Worm (Caenorhabditis elegans) whole organism, late embryonic: Measurements from ENCODE around the gene H04D03.4.

Experiments
- C08G9.2 ChIP-seq: sonication (generic microtip); optimal IDR thresholded peaks from 2 replicates; lab custom pipeline; 2016; ENCODE audit warnings: mild to moderate bottlenecking, missing genetic modification characterization, moderate library complexity, missing compliant biosample characterization
- C38D4.7 ChIP-seq: fragments of 200-800 bp; sonication (Bioruptor generic); optimal IDR thresholded peaks from 2 replicates; lab custom pipeline; 2018; ENCODE audit warnings: mild to moderate bottlenecking, missing genetic modification characterization, moderate library complexity, missing compliant biosample characterization
- F13H6.1 ChIP-seq: sonication (generic microtip); optimal IDR thresholded peaks from 2 replicates; lab custom pipeline; 2016; ENCODE audit warnings: missing genetic modification characterization, missing compliant biosample characterization
- K02D7.2 ChIP-seq: sonication (generic microtip); optimal IDR thresholded peaks from 2 replicates; lab custom pipeline; 2017; ENCODE audit warnings: mild to moderate bottlenecking, missing genetic modification characterization, missing compliant biosample characterization
- K09A11.1 ChIP-seq: sonication (generic microtip); optimal IDR thresholded peaks from 2 replicates; lab custom pipeline; 2017; ENCODE audit warnings: antibody characterized with exemption, mild to moderate bottlenecking, missing genetic modification characterization, missing compliant biosample characterization; ENCODE audit not compliant: insufficient read depth
- T23F11.4 ChIP-seq: fragments of 200-800 bp; sonication (Bioruptor generic); optimal IDR thresholded peaks from 2 replicates; lab custom pipeline; 2018; ENCODE audit warnings: mild to moderate bottlenecking, missing genetic modification characterization, missing compliant biosample characterization
- Y22D7AL.16 ChIP-seq: sonication (generic microtip); optimal IDR thresholded peaks from 2 replicates; lab custom pipeline; 2016; ENCODE audit warnings: missing genetic modification characterization, missing compliant biosample characterization
- ahr-1 ChIP-seq: sonication (generic microtip); optimal IDR thresholded peaks from 2 replicates; lab custom pipeline; 2016; ENCODE audit warnings: missing genetic modification characterization, missing compliant biosample characterization
- ceh-14 ChIP-seq: sonication (generic microtip); optimal IDR thresholded peaks from 2 replicates; lab custom pipeline; 2016; ENCODE audit warnings: missing genotype, missing genetic modification characterization, missing compliant biosample characterization
- ceh-18 ChIP-seq: sonication (generic microtip); optimal IDR thresholded peaks from 2 replicates; lab custom pipeline; 2016; ENCODE audit warnings: missing genetic modification characterization, missing compliant biosample characterization
- ceh-19 ChIP-seq: fragments of 200-800 bp; sonication (Bioruptor generic); optimal IDR thresholded peaks from 2 replicates; lab custom pipeline; 2018; ENCODE audit warnings: mild to moderate bottlenecking, missing genetic modification characterization, missing compliant biosample characterization
- ceh-22 ChIP-seq: sonication (generic microtip); optimal IDR thresholded peaks from 2 replicates; lab custom pipeline; 2017; ENCODE audit warnings: missing biosample characterization, missing genetic modification characterization
- ceh-30 ChIP-seq: fragments of 150-350 bp; optimal IDR thresholded peaks from 2 replicates; lab custom pipeline; 2014; ENCODE audit warnings: missing biosample characterization, missing genetic modification characterization
- ceh-31 ChIP-seq: sonication (generic microtip); optimal IDR thresholded peaks from 2 replicates; lab custom pipeline; 2016; ENCODE audit warnings: missing genetic modification characterization, missing compliant biosample characterization
- ceh-48 ChIP-seq: sonication (generic microtip); optimal IDR thresholded peaks from 2 replicates; lab custom pipeline; 2016; ENCODE audit warnings: missing genetic modification characterization, inconsistent platforms, missing compliant biosample characterization
- ceh-9 ChIP-seq: sonication (generic microtip); optimal IDR thresholded peaks from 2 replicates; lab custom pipeline; 2016; ENCODE audit warnings: mild to moderate bottlenecking, missing genetic modification characterization, inconsistent platforms, missing compliant biosample characterization
- che-1 ChIP-seq: sonication (generic microtip); optimal IDR thresholded peaks from 2 replicates; lab custom pipeline; 2016; ENCODE audit warnings: mild to moderate bottlenecking, missing genetic modification characterization, missing compliant biosample characterization
- dmd-4 ChIP-seq: sonication (generic microtip); optimal IDR thresholded peaks from 2 replicates; lab custom pipeline; 2016; ENCODE audit warnings: borderline replicate concordance, missing genetic modification characterization, missing compliant biosample characterization
- elt-2 ChIP-seq: sonication (generic microtip); optimal IDR thresholded peaks from 2 replicates; lab custom pipeline; 2016; ENCODE audit warnings: missing genetic modification reagents, missing genetic modification characterization, missing compliant biosample characterization
- ets-4 ChIP-seq: sonication (generic microtip); optimal IDR thresholded peaks from 2 replicates; lab custom pipeline; 2016; ENCODE audit warnings: missing genetic modification characterization, missing compliant biosample characterization
- eyg-1 ChIP-seq: sonication (generic microtip); optimal IDR thresholded peaks from 2 replicates; lab custom pipeline; 2016; ENCODE audit warnings: missing genotype, missing genetic modification characterization, missing compliant biosample characterization
- fkh-10 ChIP-seq: fragments of 150-350 bp; optimal IDR thresholded peaks from 2 replicates; lab custom pipeline; 2014; ENCODE audit warnings: missing biosample characterization, missing genetic modification reagents, missing genetic modification characterization
- fkh-6 ChIP-seq: sonication (generic microtip); optimal IDR thresholded peaks from 2 replicates; lab custom pipeline; 2016; ENCODE audit warnings: missing genetic modification characterization, missing compliant biosample characterization
- gmeb-2 ChIP-seq: sonication (generic microtip); optimal IDR thresholded peaks from 2 replicates; lab custom pipeline; 2016; ENCODE audit warnings: missing genetic modification characterization, inconsistent platforms, missing compliant biosample characterization
- hlh-13 ChIP-seq: fragments of 200-800 bp; sonication (Bioruptor generic); optimal IDR thresholded peaks from 2 replicates; lab custom pipeline; 2018; ENCODE audit warnings: mild to moderate bottlenecking, missing genetic modification characterization, missing compliant biosample characterization
- hlh-15 ChIP-seq: sonication (generic microtip); optimal IDR thresholded peaks from 2 replicates; lab custom pipeline; 2016; ENCODE audit warnings: missing genetic modification characterization, missing compliant biosample characterization
- hlh-6 ChIP-seq: sonication (generic microtip); optimal IDR thresholded peaks from 2 replicates; lab custom pipeline; 2016; ENCODE audit warnings: missing genotype, missing genetic modification characterization, missing compliant biosample characterization
- lim-6 ChIP-seq: sonication (generic microtip); optimal IDR thresholded peaks from 2 replicates; lab custom pipeline; 2016; ENCODE audit warnings: missing genetic modification characterization, missing compliant biosample characterization
- mec-3 ChIP-seq: sonication (generic microtip); optimal IDR thresholded peaks from 2 replicates; lab custom pipeline; 2016; ENCODE audit warnings: borderline replicate concordance, missing genetic modification characterization, missing compliant biosample characterization
- nfya-1 ChIP-seq: sonication (generic microtip); optimal IDR thresholded peaks from 2 replicates; lab custom pipeline; 2017; ENCODE audit warnings: missing genetic modification characterization, mild to moderate bottlenecking, missing compliant biosample characterization, antibody characterized with exemption, moderate library complexity
- pat-9 ChIP-seq: fragments of 200-800 bp; sonication (Bioruptor generic); optimal IDR thresholded peaks from 2 replicates; lab custom pipeline; 2018; ENCODE audit warnings: mild to moderate bottlenecking, missing genetic modification characterization, moderate library complexity, missing compliant biosample characterization
- pax-1 ChIP-seq: fragments of 150-350 bp; optimal IDR thresholded peaks from 2 replicates; lab custom pipeline; 2014; ENCODE audit warnings: missing biosample characterization, missing genetic modification characterization
- pha-4 ChIP-seq: fragments of 150-350 bp; optimal IDR thresholded peaks from 2 replicates; lab custom pipeline; 2018; ENCODE audit warnings: missing biosample characterization, missing genetic modification reagents, missing genetic modification characterization
- pros-1 ChIP-seq: fragments of 150-350 bp; optimal IDR thresholded peaks from 2 replicates; lab custom pipeline; 2014; ENCODE audit warnings: missing biosample characterization, missing genetic modification reagents, missing genetic modification characterization
- sdc-2 ChIP-seq: sonication (generic microtip); optimal IDR thresholded peaks from 2 replicates; lab custom pipeline; 2016; ENCODE audit warnings: missing genotype, missing genetic modification characterization, missing compliant biosample characterization
- tbx-2 ChIP-seq: sonication (generic microtip); optimal IDR thresholded peaks from 2 replicates; lab custom pipeline; 2016; ENCODE audit warnings: missing genetic modification characterization, missing compliant biosample characterization
- tbx-7 ChIP-seq: sonication (generic microtip); optimal IDR thresholded peaks from 2 replicates; lab custom pipeline; 2016; ENCODE audit warnings: missing genotype, missing genetic modification characterization, missing compliant biosample characterization
- unc-3 ChIP-seq, 2 experiments: fragments of 200-800 bp in 1 of 2; sonication (Bioruptor generic) in 1 of 2; sonication (generic microtip) in 1 of 2; conservative IDR thresholded peaks in 1 of 2; optimal IDR thresholded peaks in 1 of 2; 2 replicates each; pipeline versions ENCODE4 v1.3.6 to Lab custom; 2016 to 2022; ENCODE audit warnings: missing compliant biosample characterization in 2 of 2, missing genetic modification characterization in 2 of 2, missing genetic modification reagents in 1 of 2
- unc-55 ChIP-seq: sonication (generic microtip); optimal IDR thresholded peaks from 2 replicates; lab custom pipeline; 2017; ENCODE audit warnings: missing biosample characterization, missing genetic modification reagents, missing genetic modification characterization
- zip-5 ChIP-seq: sonication (generic microtip); optimal IDR thresholded peaks from 2 replicates; lab custom pipeline; 2016; ENCODE audit warnings: missing genetic modification characterization, missing compliant biosample characterization

Gene H04D03.4

ce11 chrIII:10432104-10432503, 18.8 kb downstream of the H04D03.4 start (continued):
- TF ChIP-seq fkh-10 (GFP tag; lab: Kevin White, UChicago) (no peak), unc-3 (GFP tag; conservative IDR thresholded peaks at IDR 0.05; lab: Robert Waterston, UW) (no peak), unc-3 (tag; optimal IDR thresholded peaks at IDR 0.05; lab: Kevin White, UChicago) (no peak), K09A11.1 (tag; lab: Kevin White, UChicago) (no peak), sdc-2 (tag; lab: Kevin White, UChicago) (peak; percentile 21), ceh-22 (tag; lab: Kevin White, UChicago) (no peak), hlh-13 (GFP tag; lab: Kevin White, UChicago) (no peak), Y22D7AL.16 (tag; lab: Kevin White, UChicago) (no peak), ets-4 (tag; lab: Kevin White, UChicago) (no peak), lim-6 (tag; lab: Kevin White, UChicago) (peak; percentile 3), hlh-6 (tag; lab: Kevin White, UChicago) (peak; percentile 29), elt-2 (tag; lab: Kevin White, UChicago) (no peak), hlh-15 (no peak), C38D4.7 (GFP tag; lab: Kevin White, UChicago) (peak; percentile 63), pat-9 (peak; percentile 67), ceh-19 (peak; percentile 29), ceh-48 (tag; lab: Kevin White, UChicago) (peak; percentile 43), tbx-7 (tag; lab: Kevin White, UChicago) (peak; percentile 49), C08G9.2 (tag; lab: Kevin White, UChicago) (peak; percentile 54), mec-3 (tag; lab: Kevin White, UChicago) (no peak), zip-5 (no peak), tbx-2 (tag; lab: Kevin White, UChicago) (peak; percentile 73), che-1 (peak; percentile 64), ceh-31 (peak; percentile 45), ahr-1 (tag; lab: Kevin White, UChicago) (peak; percentile 27), pax-1 (no peak), dmd-4 (tag; lab: Kevin White, UChicago) (no peak), ceh-14 (peak; percentile 1), K02D7.2 (tag; lab: Kevin White, UChicago) (peak; percentile 26), pros-1 (tag; lab: Kevin White, UChicago) (no peak), fkh-6 (tag; lab: Kevin White, UChicago) (no peak), gmeb-2 (tag; lab: Kevin White, UChicago) (peak; percentile 38), ceh-18 (tag; lab: Kevin White, UChicago) (peak; percentile 47), T23F11.4 (peak; percentile 27), unc-55 (GFP tag; lab: Kevin White, UChicago) (peak; percentile 46), ceh-9 (tag; lab: Kevin White, UChicago) (no peak), nfya-1 (peak; percentile 71)

ce11 chrIII:10427882-10428281, 23.0 kb downstream of the H04D03.4 start, which contains the start of gene prp-3:
Gene prp-3 (minus strand): TSS chrIII:10427982.
- no peak for TF ChIP-seq T23F11.4
- no peak for TF ChIP-seq ceh-30 (tag; lab: Kevin White, UChicago)

- no peak for TF ChIP-seq fkh-10 (GFP tag; lab: Kevin White, UChicago)
- TF ChIP-seq hlh-13 (GFP tag; lab: Kevin White, UChicago) = no peak
- TF ChIP-seq F13H6.1 = no peak
- TF ChIP-seq pros-1 (tag; lab: Kevin White, UChicago) = no peak
- TF ChIP-seq lim-6 (tag; lab: Kevin White, UChicago) = no peak
- no peak for TF ChIP-seq gmeb-2 (tag; lab: Kevin White, UChicago)
- no peak for TF ChIP-seq eyg-1
- no peak for TF ChIP-seq elt-2 (tag; lab: Kevin White, UChicago)
- TF ChIP-seq pha-4 (tag; lab: Kevin White, UChicago) = no peak
- TF ChIP-seq ahr-1 (tag; lab: Kevin White, UChicago) = no peak
- TF ChIP-seq ceh-30 (tag; lab: Kevin White, UChicago) = no peak
- TF ChIP-seq Y22D7AL.16 (tag; lab: Kevin White, UChicago) = no peak
- no peak for TF ChIP-seq K02D7.2 (tag; lab: Kevin White, UChicago)
- TF ChIP-seq ceh-48 (tag; lab: Kevin White, UChicago) = no peak
Observed at ce11 chrIII:10423906-10424305, 27.0 kb downstream of the H04D03.4 start, which contains the start of gene M03C11.6. Gene M03C11.6 (minus strand): TSS chrIII:10424006.
